Worm (Caenorhabditis elegans) whole organism, L4 larva: ENCODE results near the gene R10D12.10.

ENCODE experiments used
- D1046.2 ChIP-seq: fragments of 200-800 bp; sonication (Bioruptor generic); IDR thresholded peaks from 2 replicates; pipeline ENCODE4 v1.3.6; 2022; ENCODE audit warnings: missing genetic modification characterization, missing compliant biosample characterization
- F10B5.3 ChIP-seq: sonication (generic microtip); optimal IDR thresholded peaks from 2 replicates; lab custom pipeline; 2016; ENCODE audit warnings: mild to moderate bottlenecking, missing genetic modification characterization, missing compliant biosample characterization
- F26F4.8 ChIP-seq: fragments of 200-800 bp; sonication (Bioruptor generic); conservative IDR thresholded peaks from 2 replicates; pipeline ENCODE4 v1.3.6; 2022; ENCODE audit warnings: missing genetic modification characterization, missing compliant biosample characterization
- F44E2.7 ChIP-seq: fragments of 200-800 bp; sonication (Bioruptor generic); IDR thresholded peaks from 2 replicates; pipeline ENCODE4 v2.1.2; 2022; ENCODE audit warnings: missing genetic modification characterization, missing compliant biosample characterization
- F49E8.2 ChIP-seq: sonication (generic microtip); optimal IDR thresholded peaks from 2 replicates; lab custom pipeline; 2016; ENCODE audit warnings: missing compliant biosample characterization, mild to moderate bottlenecking, missing genetic modification characterization, borderline replicate concordance
- T20F7.1 ChIP-seq: fragments of 200-800 bp; sonication (Bioruptor generic); optimal IDR thresholded peaks from 2 replicates; lab custom pipeline; 2018; ENCODE audit warnings: mild to moderate bottlenecking, missing genetic modification characterization, missing compliant biosample characterization
- Y48G9A.11 ChIP-seq: fragments of 200-800 bp; sonication (Bioruptor generic); IDR thresholded peaks from 2 replicates; pipeline ENCODE4 v1.3.6; 2022; ENCODE audit warnings: missing genetic modification reagents, missing genetic modification characterization, missing compliant biosample characterization
- Y5F2A.4 ChIP-seq: fragments of 200-800 bp; sonication (Bioruptor generic); optimal IDR thresholded peaks from 2 replicates; lab custom pipeline; 2018; ENCODE audit warnings: mild to moderate bottlenecking, missing genetic modification characterization, missing compliant biosample characterization
- Y75B8A.6 ChIP-seq: fragments of 200-800 bp; sonication (Bioruptor generic); IDR thresholded peaks from 2 replicates; pipeline ENCODE4 v1.3.6; 2022; ENCODE audit warnings: missing genetic modification reagents, missing genetic modification characterization, missing compliant biosample characterization
- ZK337.2 ChIP-seq: fragments of 200-800 bp; sonication (Bioruptor generic); IDR thresholded peaks from 2 replicates; pipeline ENCODE4 v1.3.6; 2022; ENCODE audit warnings: missing genetic modification reagents, missing genetic modification characterization, missing compliant biosample characterization
- aha-1 ChIP-seq: fragments of 150-350 bp; peaks from one replicate; lab custom pipeline; 2014; ENCODE audit warnings: missing biosample characterization, missing genetic modification characterization
- attf-4 ChIP-seq: sonication (generic microtip); optimal IDR thresholded peaks from 3 replicates; lab custom pipeline; 2017; ENCODE audit warnings: missing biosample characterization, missing genetic modification characterization
- ceh-20 ChIP-seq: fragments of 200-800 bp; sonication (Bioruptor generic); IDR thresholded peaks from 2 replicates; pipeline ENCODE4 v1.3.6; 2022; ENCODE audit warnings: missing genetic modification reagents, missing genetic modification characterization, missing compliant biosample characterization
- ceh-32 ChIP-seq: sonication (generic microtip); optimal IDR thresholded peaks from 2 replicates; lab custom pipeline; 2016; ENCODE audit warnings: mild to moderate bottlenecking, missing genetic modification characterization, missing compliant biosample characterization; ENCODE audit not compliant: poor library complexity
- ctbp-1 ChIP-seq: fragments of 200-800 bp; sonication (Bioruptor generic); IDR thresholded peaks from 2 replicates; pipeline ENCODE4 v1.3.6; 2022; ENCODE audit warnings: missing genetic modification reagents, missing genetic modification characterization, missing compliant biosample characterization
- daf-19 ChIP-seq: fragments of 200-800 bp; sonication (Bioruptor generic); conservative IDR thresholded peaks from 2 replicates; pipeline ENCODE4 v1.3.6; 2022; ENCODE audit warnings: missing genetic modification characterization, missing compliant biosample characterization
- daf-8 ChIP-seq: fragments of 200-800 bp; sonication (Bioruptor generic); IDR thresholded peaks from 2 replicates; pipeline ENCODE4 v1.3.6; 2022; ENCODE audit warnings: missing genetic modification characterization, missing compliant biosample characterization
- dmd-6 ChIP-seq: fragments of 200-800 bp; sonication (Bioruptor generic); IDR thresholded peaks from 2 replicates; pipeline ENCODE4 v1.3.6; 2022; ENCODE audit warnings: missing genetic modification reagents, missing genetic modification characterization, missing compliant biosample characterization
- dmd-8 ChIP-seq: fragments of 200-800 bp; sonication (Bioruptor generic); IDR thresholded peaks from 2 replicates; pipeline ENCODE4 v1.3.6; 2022; ENCODE audit warnings: missing genetic modification characterization, missing compliant biosample characterization
- dmd-9 ChIP-seq: fragments of 200-800 bp; sonication (Bioruptor generic); IDR thresholded peaks from 2 replicates; pipeline ENCODE4 v1.3.6; 2022; ENCODE audit warnings: missing genetic modification reagents, missing genetic modification characterization, missing compliant biosample characterization
- duxl-1 ChIP-seq: sonication (generic microtip); optimal IDR thresholded peaks from 2 replicates; lab custom pipeline; 2016; ENCODE audit warnings: mild to moderate bottlenecking, missing genetic modification characterization, moderate library complexity, missing compliant biosample characterization; ENCODE audit not compliant: poor library complexity
- hif-1 ChIP-seq, 2 experiments: sonication (generic microtip); optimal IDR thresholded peaks; 2 replicates each; lab custom pipeline; 2016 to 2017; ENCODE audit warnings: missing compliant biosample characterization in 2 of 2, missing genetic modification characterization in 2 of 2, missing genetic modification reagents in 2 of 2, missing genotype in 2 of 2, mild to moderate bottlenecking in 1 of 2
- hlh-30 ChIP-seq: sonication (generic microtip); optimal IDR thresholded peaks from 2 replicates; lab custom pipeline; 2017; ENCODE audit warnings: antibody characterized with exemption, mild to moderate bottlenecking, missing genetic modification characterization, missing compliant biosample characterization; ENCODE audit not compliant: insufficient read depth
- hmg-1.1 ChIP-seq: fragments of 200-800 bp; sonication (Bioruptor generic); IDR thresholded peaks from 2 replicates; pipeline ENCODE4 v1.3.6; 2022; ENCODE audit warnings: missing genetic modification reagents, missing genetic modification characterization, missing compliant biosample characterization
- lin-13 ChIP-seq: fragments of 150-350 bp; optimal IDR thresholded peaks from 2 replicates; lab custom pipeline; 2014; ENCODE audit warnings: missing biosample characterization, missing genetic modification reagents, missing genetic modification characterization
- lin-38 ChIP-seq: fragments of 200-800 bp; sonication (Bioruptor generic); IDR thresholded peaks from 2 replicates; pipeline ENCODE4 v1.3.6; 2022; ENCODE audit warnings: missing genetic modification reagents, missing genetic modification characterization, missing compliant biosample characterization
- lin-39 ChIP-seq: fragments of 150-350 bp; optimal IDR thresholded peaks from 2 replicates; lab custom pipeline; 2014; ENCODE audit warnings: missing biosample characterization, missing genetic modification reagents, missing genetic modification characterization
- lsy-2 ChIP-seq, 2 experiments: fragments of 150-350 bp in 1 of 2; sonication (generic microtip) in 1 of 2; optimal IDR thresholded peaks; 2 replicates each; lab custom pipeline; 2014 to 2017; ENCODE audit warnings: missing biosample characterization in 2 of 2, missing genetic modification characterization in 2 of 2
- mdt-29 ChIP-seq: fragments of 200-800 bp; sonication (Bioruptor generic); IDR thresholded peaks from 2 replicates; pipeline ENCODE4 v1.3.6; 2022; ENCODE audit warnings: missing genetic modification reagents, missing genetic modification characterization, missing compliant biosample characterization
- mes-2 ChIP-seq: sonication (generic microtip); optimal IDR thresholded peaks from 2 replicates; lab custom pipeline; 2016; ENCODE audit warnings: missing genotype, mild to moderate bottlenecking, missing genetic modification characterization, missing compliant biosample characterization; ENCODE audit not compliant: poor library complexity, severe bottlenecking
- nhr-11 ChIP-seq: fragments of 150-350 bp; optimal IDR thresholded peaks from 2 replicates; lab custom pipeline; 2014; ENCODE audit warnings: missing biosample characterization, missing genetic modification characterization
- nhr-111 ChIP-seq: fragments of 200-800 bp; sonication (Bioruptor generic); optimal IDR thresholded peaks from 2 replicates; lab custom pipeline; 2018; ENCODE audit warnings: mild to moderate bottlenecking, missing genetic modification characterization, missing compliant biosample characterization
- nhr-42 ChIP-seq: fragments of 200-800 bp; sonication (Bioruptor generic); IDR thresholded peaks from 2 replicates; pipeline ENCODE4 v1.3.6; 2022; ENCODE audit warnings: missing genetic modification characterization, missing compliant biosample characterization
- nhr-48 ChIP-seq: sonication (generic microtip); optimal IDR thresholded peaks from 2 replicates; lab custom pipeline; 2016; ENCODE audit warnings: mild to moderate bottlenecking, missing genetic modification characterization, missing compliant biosample characterization
- nhr-6 ChIP-seq: fragments of 150-350 bp; optimal IDR thresholded peaks from 2 replicates; lab custom pipeline; 2014; ENCODE audit warnings: missing biosample characterization, missing genetic modification characterization
- nhr-76 ChIP-seq: fragments of 150-350 bp; optimal IDR thresholded peaks from 2 replicates; lab custom pipeline; 2014; ENCODE audit warnings: missing biosample characterization, missing genetic modification characterization
- pha-4 ChIP-seq, 2 experiments: fragments of 150-350 bp in 1 of 2; fragments of 200-800 bp in 1 of 2; sonication (Bioruptor generic) in 1 of 2; IDR thresholded peaks in 1 of 2; optimal IDR thresholded peaks in 1 of 2; 2 replicates each; pipeline versions ENCODE4 v1.3.6 to Lab custom; 2014 to 2022; ENCODE audit warnings: missing genetic modification characterization in 2 of 2, missing genetic modification reagents in 2 of 2, missing biosample characterization in 1 of 2, missing compliant biosample characterization in 1 of 2
- snpc-1.2 ChIP-seq: fragments of 200-800 bp; sonication (Bioruptor generic); IDR thresholded peaks from 2 replicates; pipeline ENCODE4 v1.3.6; 2022; ENCODE audit warnings: missing genetic modification reagents, missing genetic modification characterization, missing compliant biosample characterization
- spr-3 ChIP-seq: fragments of 200-800 bp; sonication (Bioruptor generic); optimal IDR thresholded peaks from 2 replicates; lab custom pipeline; 2018; ENCODE audit warnings: mild to moderate bottlenecking, missing genetic modification characterization, missing compliant biosample characterization
- tag-97 ChIP-seq: fragments of 200-800 bp; sonication (Bioruptor generic); IDR thresholded peaks from 2 replicates; pipeline ENCODE4 v1.3.6; 2022; ENCODE audit warnings: missing genetic modification characterization, missing compliant biosample characterization
- zag-1 ChIP-seq: fragments of 150-350 bp; optimal IDR thresholded peaks from 2 replicates; lab custom pipeline; 2014; ENCODE audit warnings: missing biosample characterization, missing genetic modification characterization
- zip-11 ChIP-seq: fragments of 200-800 bp; sonication (Bioruptor generic); IDR thresholded peaks from 2 replicates; pipeline ENCODE4 v1.3.6; 2022; ENCODE audit warnings: missing genetic modification characterization, missing compliant biosample characterization
- ztf-11 ChIP-seq: fragments of 150-350 bp; optimal IDR thresholded peaks from 2 replicates; lab custom pipeline; 2014; ENCODE audit warnings: missing biosample characterization, missing genetic modification characterization

The R10D12.10 gene

ce11 chrV:13920730-13921129 lies 37.4 kb downstream of the R10D12.10 start, which contains the start of gene srx-42:
Gene srx-42, plus strand, starts transcription at chrV:13921030.
- no peak for TF ChIP-seq ztf-11 (tag; lab: Kevin White, UChicago)
- TF ChIP-seq aha-1 = no peak
- no peak for TF ChIP-seq Y48G9A.11
- no peak for TF ChIP-seq ceh-20 (GFP tag; lab: Robert Waterston, UW)
- TF ChIP-seq nhr-76 = no peak
- no peak for TF ChIP-seq snpc-1.2
- no peak for TF ChIP-seq F49E8.2
- no peak for TF ChIP-seq zip-11 (GFP tag; lab: Robert Waterston, UW)
- no peak for TF ChIP-seq F10B5.3 (tag; lab: Kevin White, UChicago)
- no peak for TF ChIP-seq T20F7.1 (GFP tag; lab: Kevin White, UChicago)

- no peak for TF ChIP-seq hlh-30 (tag; lab: Kevin White, UChicago)
- TF ChIP-seq snpc-1.2 = no peak
- TF ChIP-seq dmd-9 (GFP tag; lab: Robert Waterston, UW) = no peak
- no peak for TF ChIP-seq dmd-8 (GFP tag; lab: Robert Waterston, UW)
- TF ChIP-seq spr-3 = no peak
- TF ChIP-seq lsy-2 (tag; optimal IDR thresholded peaks at IDR 0.05; lab: Kevin White, UChicago) = no peak
- TF ChIP-seq duxl-1 (tag; lab: Kevin White, UChicago) = no peak
- no peak for TF ChIP-seq Y48G9A.11
- TF ChIP-seq F44E2.7 (GFP tag; lab: Robert Waterston, UW) = no peak
- TF ChIP-seq D1046.2 (GFP tag; lab: Robert Waterston, UW) = no peak
- no peak for TF ChIP-seq mdt-29
- no peak for TF ChIP-seq lin-39
- TF ChIP-seq nhr-42 (GFP tag; lab: Robert Waterston, UW) = no peak
- TF ChIP-seq daf-19 = no peak
- TF ChIP-seq nhr-48 = no peak
- no peak for TF ChIP-seq ZK337.2 (GFP tag; lab: Robert Waterston, UW)
- no peak for TF ChIP-seq lin-13
- TF ChIP-seq nhr-11 (tag; lab: Kevin White, UChicago) = no peak
- no peak for TF ChIP-seq F26F4.8 (GFP tag; lab: Robert Waterston, UW)
Observed at ce11 chrV:13918341-13918740, 39.8 kb downstream of the R10D12.10 start, which contains the start of gene str-250. Gene str-250, plus strand, starts transcription at chrV:13918641.

- TF ChIP-seq ctbp-1 (GFP tag; lab: Robert Waterston, UW) (no peak), lin-38 (GFP tag; lab: Robert Waterston, UW) (no peak), F44E2.7 (GFP tag; lab: Robert Waterston, UW) (no peak), hmg-1.1 (GFP tag; lab: Robert Waterston, UW) (no peak), ceh-20 (GFP tag; lab: Robert Waterston, UW) (no peak), nhr-6 (tag; lab: Kevin White, UChicago) (no peak), Y5F2A.4 (GFP tag; lab: Kevin White, UChicago) (no peak), Y75B8A.6 (GFP tag; lab: Robert Waterston, UW) (no peak), pha-4 (GFP tag; IDR thresholded peaks at IDR 0.05; lab: Robert Waterston, UW) (no peak), pha-4 (tag; optimal IDR thresholded peaks at IDR 0.05; lab: Kevin White, UChicago) (no peak), tag-97 (GFP tag; lab: Robert Waterston, UW) (no peak), ceh-32 (tag; lab: Kevin White, UChicago) (no peak)
Observed at ce11 chrV:13916196-13916595, 42.0 kb downstream of the R10D12.10 start, which contains the start of gene str-252. Gene str-252, plus strand, starts transcription at chrV:13916496.

- TF ChIP-seq daf-8 (GFP tag; lab: Robert Waterston, UW) (no peak), dmd-6 (GFP tag; lab: Robert Waterston, UW) (no peak), dmd-8 (GFP tag; lab: Robert Waterston, UW) (no peak), snpc-1.2 (no peak), attf-4 (no peak), tag-97 (GFP tag; lab: Robert Waterston, UW) (no peak), nhr-111 (GFP tag; lab: Kevin White, UChicago) (no peak), nhr-11 (tag; lab: Kevin White, UChicago) (no peak), zag-1 (tag; lab: Kevin White, UChicago) (no peak), mes-2 (no peak), F49E8.2 (no peak), lin-13 (no peak), daf-19 (no peak), F10B5.3 (tag; lab: Kevin White, UChicago) (no peak), hif-1 (tag; optimal IDR thresholded peaks at IDR 0.05; lab: Kevin White, UChicago) (no peak)
- TF ChIP-seq, all 104 proteins: peak for 0
Observed at ce11 chrV:13915390-13915789, 42.8 kb downstream of the R10D12.10 start, which contains the start of gene gcy-32. Gene gcy-32, minus strand, starts transcription at chrV:13915490.
